Worm (Caenorhabditis elegans) whole organism, late embryonic: Measurements from ENCODE around the gene txt-18.

ENCODE experiments used
- C38D4.7 ChIP-seq: fragments of 200-800 bp; sonication (Bioruptor generic); optimal IDR thresholded peaks from 2 replicates; lab custom pipeline; 2018; ENCODE audit warnings: mild to moderate bottlenecking, missing genetic modification characterization, moderate library complexity, missing compliant biosample characterization
- F13H6.1 ChIP-seq: sonication (generic microtip); optimal IDR thresholded peaks from 2 replicates; lab custom pipeline; 2016; ENCODE audit warnings: missing genetic modification characterization, missing compliant biosample characterization
- K09A11.1 ChIP-seq: sonication (generic microtip); optimal IDR thresholded peaks from 2 replicates; lab custom pipeline; 2017; ENCODE audit warnings: antibody characterized with exemption, mild to moderate bottlenecking, missing genetic modification characterization, missing compliant biosample characterization; ENCODE audit not compliant: insufficient read depth
- T23F11.4 ChIP-seq: fragments of 200-800 bp; sonication (Bioruptor generic); optimal IDR thresholded peaks from 2 replicates; lab custom pipeline; 2018; ENCODE audit warnings: mild to moderate bottlenecking, missing genetic modification characterization, missing compliant biosample characterization
- ahr-1 ChIP-seq: sonication (generic microtip); optimal IDR thresholded peaks from 2 replicates; lab custom pipeline; 2016; ENCODE audit warnings: missing genetic modification characterization, missing compliant biosample characterization
- ama-1 ChIP-seq: fragments of 150-350 bp; optimal IDR thresholded peaks from 2 replicates; lab custom pipeline; 2014
- ceh-14 ChIP-seq: sonication (generic microtip); optimal IDR thresholded peaks from 2 replicates; lab custom pipeline; 2016; ENCODE audit warnings: missing genotype, missing genetic modification characterization, missing compliant biosample characterization
- ceh-19 ChIP-seq: fragments of 200-800 bp; sonication (Bioruptor generic); optimal IDR thresholded peaks from 2 replicates; lab custom pipeline; 2018; ENCODE audit warnings: mild to moderate bottlenecking, missing genetic modification characterization, missing compliant biosample characterization
- ceh-2 ChIP-seq: sonication (generic microtip); optimal IDR thresholded peaks from 2 replicates; lab custom pipeline; 2016; ENCODE audit warnings: missing genotype, missing genetic modification characterization, missing compliant biosample characterization
- ceh-24 ChIP-seq: sonication (generic microtip); optimal IDR thresholded peaks from 2 replicates; lab custom pipeline; 2016; ENCODE audit warnings: mild to moderate bottlenecking, missing genetic modification characterization, missing compliant biosample characterization
- ceh-30 ChIP-seq: fragments of 150-350 bp; optimal IDR thresholded peaks from 2 replicates; lab custom pipeline; 2014; ENCODE audit warnings: missing biosample characterization, missing genetic modification characterization
- ceh-31 ChIP-seq: sonication (generic microtip); optimal IDR thresholded peaks from 2 replicates; lab custom pipeline; 2016; ENCODE audit warnings: missing genetic modification characterization, missing compliant biosample characterization
- ceh-48 ChIP-seq: sonication (generic microtip); optimal IDR thresholded peaks from 2 replicates; lab custom pipeline; 2016; ENCODE audit warnings: missing genetic modification characterization, inconsistent platforms, missing compliant biosample characterization
- ceh-6 ChIP-seq: fragments of 200-800 bp; sonication (Bioruptor generic); optimal IDR thresholded peaks from 2 replicates; lab custom pipeline; 2018; ENCODE audit warnings: mild to moderate bottlenecking, missing genetic modification characterization, missing compliant biosample characterization
- ceh-9 ChIP-seq: sonication (generic microtip); optimal IDR thresholded peaks from 2 replicates; lab custom pipeline; 2016; ENCODE audit warnings: mild to moderate bottlenecking, missing genetic modification characterization, inconsistent platforms, missing compliant biosample characterization
- elt-2 ChIP-seq: sonication (generic microtip); optimal IDR thresholded peaks from 2 replicates; lab custom pipeline; 2016; ENCODE audit warnings: missing genetic modification reagents, missing genetic modification characterization, missing compliant biosample characterization
- ets-4 ChIP-seq: sonication (generic microtip); optimal IDR thresholded peaks from 2 replicates; lab custom pipeline; 2016; ENCODE audit warnings: missing genetic modification characterization, missing compliant biosample characterization
- gmeb-2 ChIP-seq: sonication (generic microtip); optimal IDR thresholded peaks from 2 replicates; lab custom pipeline; 2016; ENCODE audit warnings: missing genetic modification characterization, inconsistent platforms, missing compliant biosample characterization
- hlh-13 ChIP-seq: fragments of 200-800 bp; sonication (Bioruptor generic); optimal IDR thresholded peaks from 2 replicates; lab custom pipeline; 2018; ENCODE audit warnings: mild to moderate bottlenecking, missing genetic modification characterization, missing compliant biosample characterization
- hlh-30 ChIP-seq: sonication (generic microtip); optimal IDR thresholded peaks from 2 replicates; lab custom pipeline; 2017; ENCODE audit warnings: antibody characterized with exemption, missing genetic modification characterization, missing compliant biosample characterization; ENCODE audit not compliant: insufficient read depth
- hlh-8 ChIP-seq: sonication (generic microtip); optimal IDR thresholded peaks from 2 replicates; lab custom pipeline; 2016; ENCODE audit warnings: missing genotype, missing genetic modification characterization, missing compliant biosample characterization
- lim-6 ChIP-seq: sonication (generic microtip); optimal IDR thresholded peaks from 2 replicates; lab custom pipeline; 2016; ENCODE audit warnings: missing genetic modification characterization, missing compliant biosample characterization
- lin-11 ChIP-seq: fragments of 200-800 bp; sonication (Bioruptor generic); optimal IDR thresholded peaks from 2 replicates; lab custom pipeline; 2018; ENCODE audit warnings: mild to moderate bottlenecking, missing genetic modification characterization, missing compliant biosample characterization
- madf-2 ChIP-seq: sonication (generic microtip); optimal IDR thresholded peaks from 2 replicates; lab custom pipeline; 2017; ENCODE audit warnings: missing genetic modification characterization, missing compliant biosample characterization
- nfya-1 ChIP-seq: sonication (generic microtip); optimal IDR thresholded peaks from 2 replicates; lab custom pipeline; 2017; ENCODE audit warnings: missing genetic modification characterization, mild to moderate bottlenecking, missing compliant biosample characterization, antibody characterized with exemption, moderate library complexity
- nhr-11 ChIP-seq: fragments of 150-350 bp; optimal IDR thresholded peaks from 2 replicates; lab custom pipeline; 2014; ENCODE audit warnings: missing biosample characterization, missing genetic modification characterization
- nhr-232 ChIP-seq: sonication (generic microtip); optimal IDR thresholded peaks from 2 replicates; lab custom pipeline; 2016; ENCODE audit warnings: missing genetic modification characterization, missing compliant biosample characterization
- npax-4 ChIP-seq: sonication (generic microtip); optimal IDR thresholded peaks from 2 replicates; lab custom pipeline; 2016; ENCODE audit warnings: missing genetic modification characterization, missing compliant biosample characterization
- odd-2 ChIP-seq: sonication (generic microtip); optimal IDR thresholded peaks from 2 replicates; lab custom pipeline; 2017; ENCODE audit warnings: antibody characterized with exemption, mild to moderate bottlenecking, missing genetic modification characterization, missing compliant biosample characterization
- pax-1 ChIP-seq: fragments of 150-350 bp; optimal IDR thresholded peaks from 2 replicates; lab custom pipeline; 2014; ENCODE audit warnings: missing biosample characterization, missing genetic modification characterization
- pha-4 ChIP-seq: fragments of 150-350 bp; optimal IDR thresholded peaks from 2 replicates; lab custom pipeline; 2018; ENCODE audit warnings: missing biosample characterization, missing genetic modification reagents, missing genetic modification characterization
- sdc-2 ChIP-seq: sonication (generic microtip); optimal IDR thresholded peaks from 2 replicates; lab custom pipeline; 2016; ENCODE audit warnings: missing genotype, missing genetic modification characterization, missing compliant biosample characterization
- sox-4 ChIP-seq: sonication (generic microtip); optimal IDR thresholded peaks from 2 replicates; lab custom pipeline; 2017; ENCODE audit warnings: mild to moderate bottlenecking, missing genetic modification characterization, inconsistent platforms, missing compliant biosample characterization
- tbx-2 ChIP-seq: sonication (generic microtip); optimal IDR thresholded peaks from 2 replicates; lab custom pipeline; 2016; ENCODE audit warnings: missing genetic modification characterization, missing compliant biosample characterization
- ttx-3 ChIP-seq: sonication (generic microtip); optimal IDR thresholded peaks from 2 replicates; lab custom pipeline; 2016; ENCODE audit warnings: missing genetic modification reagents, missing genetic modification characterization, missing compliant biosample characterization
- unc-3 ChIP-seq, 2 experiments: fragments of 200-800 bp in 1 of 2; sonication (Bioruptor generic) in 1 of 2; sonication (generic microtip) in 1 of 2; conservative IDR thresholded peaks in 1 of 2; optimal IDR thresholded peaks in 1 of 2; 2 replicates each; pipeline versions ENCODE4 v1.3.6 to Lab custom; 2016 to 2022; ENCODE audit warnings: missing compliant biosample characterization in 2 of 2, missing genetic modification characterization in 2 of 2, missing genetic modification reagents in 1 of 2
- zip-5 ChIP-seq: sonication (generic microtip); optimal IDR thresholded peaks from 2 replicates; lab custom pipeline; 2016; ENCODE audit warnings: missing genetic modification characterization, missing compliant biosample characterization

txt-18 gene

ce11 chrII:6383183-6383695, 39.4 kb downstream of the txt-18 start, which contains the start of gene F58F12.1 (continued):
- TF ChIP-seq elt-2 (tag; lab: Kevin White, UChicago) (peak; percentile 48), pax-1 (no peak), odd-2 (tag; lab: Kevin White, UChicago) (no peak), hlh-13 (GFP tag; lab: Kevin White, UChicago) (no peak), zip-5 (tag; lab: Kevin White, UChicago) (peak; percentile 44), ceh-9 (tag; lab: Kevin White, UChicago) (no peak), lim-6 (tag; lab: Kevin White, UChicago) (no peak), sdc-2 (tag; lab: Kevin White, UChicago) (no peak), ceh-19 (GFP tag; lab: Kevin White, UChicago) (no peak), hlh-8 (peak; percentile 71), ceh-14 (tag; lab: Kevin White, UChicago) (peak; percentile 61), ceh-6 (GFP tag; lab: Kevin White, UChicago) (no peak), ttx-3 (no peak), lin-11 (tag; lab: Kevin White, UChicago) (no peak), hlh-30 (tag; lab: Kevin White, UChicago) (no peak), ets-4 (tag; lab: Kevin White, UChicago) (peak; percentile 82), tbx-2 (tag; lab: Kevin White, UChicago) (peak; percentile 88), ceh-24 (tag; lab: Kevin White, UChicago) (no peak), nhr-232 (tag; lab: Kevin White, UChicago) (no peak), C38D4.7 (GFP tag; lab: Kevin White, UChicago) (no peak), sox-4 (tag; lab: Kevin White, UChicago) (no peak), ceh-48 (tag; lab: Kevin White, UChicago) (no peak), unc-3 (GFP tag; conservative IDR thresholded peaks at IDR 0.05; lab: Robert Waterston, UW) (no peak), unc-3 (tag; optimal IDR thresholded peaks at IDR 0.05; lab: Kevin White, UChicago) (no peak), ceh-30 (tag; lab: Kevin White, UChicago) (no peak), T23F11.4 (GFP tag; lab: Kevin White, UChicago) (no peak), madf-2 (tag; lab: Kevin White, UChicago) (no peak), pha-4 (no peak)

DNA sequence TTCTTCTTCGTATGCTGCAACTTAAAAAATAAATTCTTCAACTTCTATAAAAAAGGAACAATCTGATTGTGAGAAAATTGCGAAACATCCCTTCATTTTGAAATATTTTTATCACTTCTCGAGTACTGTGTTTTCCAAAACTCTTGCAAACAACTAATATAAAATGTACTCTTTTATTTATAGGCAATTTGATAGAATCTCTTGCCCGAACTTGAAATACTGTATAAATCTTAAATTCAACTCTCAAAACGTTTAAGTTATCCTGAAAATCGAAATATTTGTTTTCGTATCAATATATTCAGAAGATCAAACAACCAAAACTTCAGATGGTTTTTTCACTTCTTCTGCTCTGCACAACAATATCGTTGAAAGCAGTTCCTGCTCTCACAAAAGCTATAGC, 42.6 kb downstream of the txt-18 start, which contains the start of gene F58F12.4:
Gene F58F12.4, plus strand, starts transcription at position 301 of the 400 bp plus-strand sequence.
- TF ChIP-seq ceh-6 (GFP tag; lab: Kevin White, UChicago) = no peak
- no peak for TF ChIP-seq ceh-31
- TF ChIP-seq nhr-11 (tag; lab: Kevin White, UChicago) = no peak
- no peak for TF ChIP-seq ceh-48 (tag; lab: Kevin White, UChicago)
- no peak for TF ChIP-seq lim-6 (tag; lab: Kevin White, UChicago)
- no peak for TF ChIP-seq ceh-19 (GFP tag; lab: Kevin White, UChicago)
- TF ChIP-seq ceh-14 (tag; lab: Kevin White, UChicago) = no peak
- TF ChIP-seq nfya-1 = no peak
- no peak for TF ChIP-seq ceh-9 (tag; lab: Kevin White, UChicago)
- TF ChIP-seq ama-1 = no peak
- no peak for TF ChIP-seq ceh-2 (tag; lab: Kevin White, UChicago)
- no peak for TF ChIP-seq unc-3 (GFP tag; conservative IDR thresholded peaks at IDR 0.05; lab: Robert Waterston, UW)
- no peak for TF ChIP-seq unc-3 (tag; optimal IDR thresholded peaks at IDR 0.05; lab: Kevin White, UChicago)
- no peak for TF ChIP-seq gmeb-2 (tag; lab: Kevin White, UChicago)
- no peak for TF ChIP-seq npax-4 (tag; lab: Kevin White, UChicago)
- TF ChIP-seq K09A11.1 = no peak

ce11 chrII:6387937-6388336, 44.1 kb downstream of the txt-18 start, which contains the start of gene F58F12.2:
F58F12.2 (minus strand) TSS chrII:6388037.
- TF ChIP-seq ahr-1 (tag; lab: Kevin White, UChicago) (no peak), F13H6.1 (tag; lab: Kevin White, UChicago) (no peak), sdc-2 (tag; lab: Kevin White, UChicago) (no peak)
